Worm (Caenorhabditis elegans) whole organism, mixed stage, embryonic: ENCODE measurements around the gene srd-33.

ENCODE experiments used
- ceh-43 ChIP-seq: fragments of 200-800 bp; sonication (Bioruptor generic); optimal IDR thresholded peaks from 2 replicates; lab custom pipeline; 2018; ENCODE audit warnings: mild to moderate bottlenecking, missing genetic modification characterization, moderate library complexity, missing compliant biosample characterization
- lin-13 ChIP-seq: fragments of 150-350 bp; optimal IDR thresholded peaks from 2 replicates; lab custom pipeline; 2014; ENCODE audit warnings: missing biosample characterization, missing genetic modification characterization
- lsy-2 ChIP-seq: fragments of 150-350 bp; optimal IDR thresholded peaks from 2 replicates; lab custom pipeline; 2014; ENCODE audit warnings: missing biosample characterization, missing genetic modification characterization
- mab-5 ChIP-seq: fragments of 150-350 bp; optimal IDR thresholded peaks from 2 replicates; lab custom pipeline; 2014; ENCODE audit warnings: missing biosample characterization, missing genetic modification characterization
- nhr-12 ChIP-seq: fragments of 150-350 bp; optimal IDR thresholded peaks from 2 replicates; lab custom pipeline; 2014; ENCODE audit warnings: missing biosample characterization, missing genetic modification characterization
- pha-4 ChIP-seq: fragments of 150-350 bp; optimal IDR thresholded peaks from 2 replicates; lab custom pipeline; 2018; ENCODE audit warnings: missing biosample characterization, missing genetic modification reagents, missing genetic modification characterization
- snpc-4 ChIP-seq: fragments of 150-350 bp; optimal IDR thresholded peaks from 2 replicates; lab custom pipeline; 2014; ENCODE audit warnings: missing biosample characterization, missing genetic modification characterization
- unc-62 ChIP-seq: fragments of 150-350 bp; optimal IDR thresholded peaks from 2 replicates; lab custom pipeline; 2014; ENCODE audit warnings: missing biosample characterization, missing genetic modification reagents, missing genetic modification characterization
- ztf-11 ChIP-seq: fragments of 150-350 bp; optimal IDR thresholded peaks from 2 replicates; lab custom pipeline; 2014; ENCODE audit warnings: missing biosample characterization, missing genetic modification characterization

DNA sequence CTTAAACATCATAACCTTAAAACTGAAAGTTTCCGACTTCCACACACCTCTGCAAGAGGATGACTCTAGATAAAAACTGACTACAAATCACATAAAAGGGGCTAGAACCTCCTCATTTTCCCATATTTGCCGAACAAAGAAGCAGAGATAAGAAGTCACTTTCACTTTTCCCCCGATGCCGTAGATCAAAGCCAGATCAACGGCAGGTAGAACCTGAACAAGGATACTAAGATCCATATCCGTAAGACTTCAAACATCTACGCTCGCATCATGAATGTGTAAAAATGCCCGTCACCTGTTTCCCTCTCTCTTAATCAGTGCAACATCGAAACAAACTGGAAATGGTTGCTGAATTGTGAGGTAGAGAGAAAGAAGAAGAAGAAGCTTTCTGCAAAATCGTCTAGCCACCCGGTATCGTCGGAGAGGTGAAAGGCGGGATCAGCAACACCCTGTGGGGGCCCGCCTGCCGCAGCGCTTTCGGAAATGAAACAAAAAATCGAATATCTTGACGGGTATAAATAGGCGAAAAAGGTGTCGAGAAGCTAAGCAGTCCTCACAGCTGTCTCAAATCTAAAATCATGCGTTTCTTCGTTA, 46.7 kb downstream of the srd-33 start, which contains the start of gene C02E7.6:
- TF ChIP-seq lsy-2 (tag; lab: Kevin White, UChicago) (no peak), unc-62 (GFP tag; lab: Kevin White, UChicago) (peak; percentile 16), lin-13 (tag; lab: Kevin White, UChicago) (no peak), ceh-43 (GFP tag; lab: Kevin White, UChicago) (no peak), nhr-12 (tag; lab: Kevin White, UChicago) (no peak), snpc-4 (tag; lab: Kevin White, UChicago) (no peak), mab-5 (tag; lab: Kevin White, UChicago) (no peak), ztf-11 (no peak), pha-4 (no peak)
